Fruit fly (Drosophila melanogaster) whole organism, embryonic: ENCODE results near the gene CG6656.

Experiments used
- Optix ChIP-seq: fragments of 200-800 bp; sonication (Bioruptor generic); IDR thresholded peaks from 3 replicates; pipeline ENCODE4 v1.3.6; 2022; ENCODE audit warnings: missing biosample characterization, missing genetic modification characterization
- dpn ChIP-seq, 2 experiments: fragments of 200-800 bp; sonication (Bioruptor generic); optimal IDR thresholded peaks; 3 replicates each; lab custom pipeline; 2016; ENCODE audit warnings: missing biosample characterization in 2 of 2, missing genetic modification characterization in 2 of 2

- TF ChIP-seq Optix (GFP tag; lab: Robert Waterston, UW) (no peak), dpn (GFP tag; optimal IDR thresholded peaks at IDR 0.05; lab: Kevin White, UChicago) (no peak)
Measured at dm6 chr3R:21869464-21870100, 5.5 kb upstream of the CG6656 start, which contains the start of gene CG31174.
